Worm (Caenorhabditis elegans) whole organism, L3 larva: ENCODE measurements around the gene pkn-1.

Source experiments
- hmg-11 ChIP-seq: sonication (generic microtip); optimal IDR thresholded peaks from 2 replicates; lab custom pipeline; 2016; ENCODE audit warnings: missing genetic modification characterization, missing compliant biosample characterization
- nfya-1 ChIP-seq: sonication (generic microtip); optimal IDR thresholded peaks from 2 replicates; lab custom pipeline; 2017; ENCODE audit warnings: missing genetic modification characterization, mild to moderate bottlenecking, missing compliant biosample characterization, antibody characterized with exemption, moderate library complexity; ENCODE audit not compliant: insufficient read depth
- tbx-2 ChIP-seq: sonication (generic microtip); optimal IDR thresholded peaks from 2 replicates; lab custom pipeline; 2016; ENCODE audit warnings: mild to moderate bottlenecking, missing genetic modification characterization, missing compliant biosample characterization

DNA sequence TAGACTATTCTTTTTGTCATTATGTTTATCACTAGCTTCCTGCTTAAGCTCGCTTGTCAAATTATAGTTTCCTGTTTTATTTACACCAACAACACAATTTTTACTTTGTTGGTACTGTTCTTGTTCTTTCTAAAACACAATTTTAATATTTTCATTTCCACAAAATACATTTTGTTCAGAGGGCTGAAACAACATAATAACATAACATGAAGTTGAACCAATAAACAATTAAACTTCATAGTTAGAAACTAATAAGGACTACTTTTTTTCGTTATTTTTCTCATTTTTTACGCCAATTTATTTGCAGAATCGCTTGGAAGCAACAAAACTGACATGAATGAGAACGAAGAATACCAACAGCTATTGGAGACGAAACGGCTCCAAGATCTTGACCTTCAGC, 46.8 kb downstream of the pkn-1 start, which contains the start of gene C39B10.3:
- TF ChIP-seq nfya-1 (tag; lab: Kevin White, UChicago) (no peak), hmg-11 (tag; lab: Kevin White, UChicago) (no peak), tbx-2 (no peak)
